Fruit fly (Drosophila melanogaster) whole organism, embryonic: ENCODE measurements around the gene Evi5.

ENCODE experiments used
- CG18599 ChIP-seq: fragments of 200-800 bp; sonication (Bioruptor generic); optimal IDR thresholded peaks from 3 replicates; lab custom pipeline; 2017; ENCODE audit warnings: missing biosample characterization, missing genetic modification characterization, mild to moderate bottlenecking, moderate library complexity, missing genetic modification reagents
- Ssrp ChIP-seq: fragments of 200-800 bp; sonication (Bioruptor generic); optimal IDR thresholded peaks from 2 replicates; lab custom pipeline; 2018; ENCODE audit warnings: missing biosample characterization, mild to moderate bottlenecking, missing genetic modification characterization, moderate library complexity
- bsh ChIP-seq, 2 experiments: fragments of 200-800 bp; sonication (Bioruptor generic); optimal IDR thresholded peaks; 2 replicates each; lab custom pipeline; 2017 to 2018; ENCODE audit warnings: mild to moderate bottlenecking in 2 of 2, missing biosample characterization in 2 of 2, missing genetic modification characterization in 2 of 2, moderate library complexity in 1 of 2
- grau ChIP-seq: fragments of 200-800 bp; optimal IDR thresholded peaks from 3 replicates; lab custom pipeline; 2019; ENCODE audit warnings: missing biosample characterization, mild to moderate bottlenecking, missing genetic modification characterization, moderate library complexity
- ham ChIP-seq: fragments of 200-800 bp; sonication (Bioruptor generic); IDR thresholded peaks from 2 replicates; pipeline ENCODE4 v1.3.6; 2022; ENCODE audit warnings: missing biosample characterization, missing genetic modification characterization
- phol ChIP-seq: fragments of 200-800 bp; sonication (Bioruptor generic); optimal IDR thresholded peaks from 3 replicates; lab custom pipeline; 2018; ENCODE audit warnings: missing biosample characterization, mild to moderate bottlenecking, missing genetic modification characterization, moderate library complexity
- scrt ChIP-seq: fragments of 200-800 bp; sonication (Bioruptor generic); optimal IDR thresholded peaks from 2 replicates; lab custom pipeline; 2018; ENCODE audit warnings: missing biosample characterization, mild to moderate bottlenecking, missing genetic modification characterization, moderate library complexity
- zf30C ChIP-seq: fragments of 200-800 bp; sonication (Bioruptor generic); optimal IDR thresholded peaks from 3 replicates; lab custom pipeline; 2018; ENCODE audit warnings: missing biosample characterization, mild to moderate bottlenecking, missing genetic modification characterization

DNA sequence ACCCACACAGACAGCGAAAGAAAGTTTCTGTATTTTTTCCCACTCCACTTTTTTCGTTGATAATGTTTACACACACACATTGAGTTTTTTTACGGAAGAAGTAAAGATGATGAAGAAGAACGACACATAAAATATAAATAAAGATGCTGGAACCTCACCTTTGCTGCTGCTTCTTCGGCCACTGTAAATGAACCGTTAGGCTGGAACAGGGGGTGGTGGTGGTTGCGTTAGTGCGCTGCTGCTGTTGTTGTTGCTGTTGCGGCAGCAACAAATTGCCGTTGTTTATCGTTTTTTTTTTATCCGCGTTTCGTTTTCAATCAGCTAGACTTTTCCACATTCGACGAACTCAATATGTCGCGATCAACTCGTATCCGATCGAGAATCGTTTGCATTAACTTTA lies 548 bp downstream of the Evi5 start:
- no peak for TF ChIP-seq Ssrp (tag; lab: Kevin White, UChicago)
- no peak for TF ChIP-seq ham (GFP tag; lab: Robert Waterston, UW)
- no peak for TF ChIP-seq scrt
- TF ChIP-seq phol (tag; lab: Kevin White, UChicago) = no peak
- TF ChIP-seq grau (tag; lab: Kevin White, UChicago) = no peak
- TF ChIP-seq bsh (GFP tag; optimal IDR thresholded peaks at IDR 0.05; lab: Kevin White, UChicago) = no peak
- no peak for TF ChIP-seq CG18599
- no peak for TF ChIP-seq zf30C
